Fruit fly (Drosophila melanogaster) whole organism, embryonic: ENCODE data around the gene brat.

Source experiments
- Atf6 ChIP-seq: fragments of 200-800 bp; sonication (Bioruptor generic); IDR thresholded peaks from 2 replicates; pipeline ENCODE4 v1.3.6; 2022; ENCODE audit warnings: missing biosample characterization, missing genetic modification characterization
- BEAF-32 ChIP-seq: fragments of 200-800 bp; sonication (Bioruptor generic); optimal IDR thresholded peaks from 3 replicates; lab custom pipeline; 2017; ENCODE audit warnings: missing biosample characterization, missing genetic modification characterization, mild to moderate bottlenecking, moderate library complexity, missing genetic modification reagents
- BtbVII ChIP-seq: fragments of 200-800 bp; sonication (Bioruptor generic); optimal IDR thresholded peaks from 3 replicates; lab custom pipeline; 2017; ENCODE audit warnings: missing biosample characterization, mild to moderate bottlenecking, missing genetic modification characterization
- CG10959 ChIP-seq: fragments of 200-800 bp; sonication (Bioruptor generic); IDR thresholded peaks from 2 replicates; pipeline ENCODE4 v1.3.6; 2022; ENCODE audit warnings: missing biosample characterization, missing genetic modification characterization
- CG11696 ChIP-seq: fragments of 200-800 bp; sonication (Bioruptor generic); IDR thresholded peaks from 2 replicates; pipeline ENCODE4 v1.3.6; 2022; ENCODE audit warnings: missing biosample characterization, missing genetic modification characterization
- CG1233 ChIP-seq: fragments of 200-800 bp; sonication (Bioruptor generic); optimal IDR thresholded peaks from 4 replicates; lab custom pipeline; 2018; ENCODE audit warnings: missing biosample characterization, mild to moderate bottlenecking, missing genetic modification characterization
- CG12391 ChIP-seq: fragments of 200-800 bp; sonication (Bioruptor generic); optimal IDR thresholded peaks from 3 replicates; lab custom pipeline; 2018; ENCODE audit warnings: missing biosample characterization, mild to moderate bottlenecking, missing genetic modification characterization, moderate library complexity
- CG14965 ChIP-seq: fragments of 200-800 bp; sonication (Bioruptor generic); optimal IDR thresholded peaks from 2 replicates; lab custom pipeline; 2016; ENCODE audit warnings: missing biosample characterization, missing genetic modification characterization, borderline replicate concordance
- CG17186 ChIP-seq: fragments of 200-800 bp; sonication (Bioruptor generic); optimal IDR thresholded peaks from 3 replicates; lab custom pipeline; 2017; ENCODE audit warnings: missing biosample characterization, missing genetic modification reagents, missing genetic modification characterization
- CG17361 ChIP-seq: fragments of 200-800 bp; sonication (Bioruptor generic); IDR thresholded peaks from 3 replicates; pipeline ENCODE4 v1.3.6; 2022; ENCODE audit warnings: missing biosample characterization, missing genetic modification characterization
- CG17802 ChIP-seq: fragments of 200-800 bp; sonication (Bioruptor generic); optimal IDR thresholded peaks from 2 replicates; lab custom pipeline; 2018; ENCODE audit warnings: missing biosample characterization, mild to moderate bottlenecking, missing genetic modification characterization, moderate library complexity
- CG17912 ChIP-seq: fragments of 200-800 bp; sonication (Bioruptor generic); optimal IDR thresholded peaks from 2 replicates; lab custom pipeline; 2018; ENCODE audit warnings: missing biosample characterization, mild to moderate bottlenecking, missing genetic modification characterization
- CG18011 ChIP-seq: fragments of 200-800 bp; sonication (Bioruptor generic); optimal IDR thresholded peaks from 2 replicates; lab custom pipeline; 2017; ENCODE audit warnings: missing biosample characterization, missing genetic modification characterization, mild to moderate bottlenecking, moderate library complexity, missing genotype
- CG1832 ChIP-seq: fragments of 200-800 bp; sonication (Bioruptor generic); optimal IDR thresholded peaks from 2 replicates; lab custom pipeline; 2017; ENCODE audit warnings: missing biosample characterization, mild to moderate bottlenecking, missing genetic modification characterization, inconsistent platforms
- CG18764 ChIP-seq: fragments of 200-800 bp; sonication (Bioruptor generic); optimal IDR thresholded peaks from 3 replicates; lab custom pipeline; 2016; ENCODE audit warnings: missing biosample characterization, missing genetic modification characterization
- CG2120 ChIP-seq: fragments of 200-800 bp; sonication (Bioruptor generic); optimal IDR thresholded peaks from 3 replicates; lab custom pipeline; 2016; ENCODE audit warnings: missing biosample characterization, missing genetic modification characterization
- CG2712 ChIP-seq: fragments of 200-800 bp; optimal IDR thresholded peaks from 3 replicates; lab custom pipeline; 2019; ENCODE audit warnings: missing biosample characterization, mild to moderate bottlenecking, missing genetic modification characterization, moderate library complexity
- CG30020 ChIP-seq: fragments of 200-800 bp; optimal IDR thresholded peaks from 2 replicates; lab custom pipeline; 2019; ENCODE audit warnings: missing biosample characterization, mild to moderate bottlenecking, missing genetic modification characterization, moderate library complexity
- CG31224 ChIP-seq: fragments of 200-800 bp; sonication (Bioruptor generic); IDR thresholded peaks from 2 replicates; pipeline ENCODE4 v1.3.6; 2022; ENCODE audit warnings: missing biosample characterization, missing genetic modification characterization
- CG31365 ChIP-seq: fragments of 200-800 bp; sonication (Bioruptor generic); optimal IDR thresholded peaks from 2 replicates; lab custom pipeline; 2018; ENCODE audit warnings: missing biosample characterization, mild to moderate bottlenecking, missing genetic modification characterization
- CG4404 ChIP-seq: fragments of 200-800 bp; sonication (Bioruptor generic); IDR thresholded peaks from 2 replicates; pipeline ENCODE4 v1.3.6; 2022; ENCODE audit warnings: missing biosample characterization, missing genetic modification characterization
- CG4820 ChIP-seq: fragments of 200-800 bp; sonication (Bioruptor generic); optimal IDR thresholded peaks from 3 replicates; lab custom pipeline; 2016; ENCODE audit warnings: missing biosample characterization, missing genetic modification characterization
- CG6791 ChIP-seq: fragments of 200-800 bp; sonication (Bioruptor generic); IDR thresholded peaks from 3 replicates; pipeline ENCODE4 v1.3.6; 2022; ENCODE audit warnings: missing biosample characterization, missing genetic modification characterization; ENCODE audit not compliant: partially characterized antibody
- CG8089 ChIP-seq: fragments of 200-800 bp; sonication (Bioruptor generic); optimal IDR thresholded peaks from 3 replicates; lab custom pipeline; 2016; ENCODE audit warnings: missing biosample characterization, missing genetic modification characterization
- CG8478 ChIP-seq: fragments of >200 bp; optimal IDR thresholded peaks from 2 replicates; lab custom pipeline; 2018
- CG8944 ChIP-seq: fragments of 200-800 bp; sonication (Bioruptor generic); optimal IDR thresholded peaks from 3 replicates; lab custom pipeline; 2016; ENCODE audit warnings: missing biosample characterization, missing genetic modification characterization
- Elba2 ChIP-seq: fragments of 200-800 bp; sonication (Bioruptor generic); optimal IDR thresholded peaks from 3 replicates; lab custom pipeline; 2016; ENCODE audit warnings: missing biosample characterization, missing genetic modification characterization
- Fer1 ChIP-seq: fragments of 200-800 bp; sonication (Bioruptor generic); optimal IDR thresholded peaks from 2 replicates; lab custom pipeline; 2017; ENCODE audit warnings: missing biosample characterization, mild to moderate bottlenecking, missing genetic modification characterization
- Jarid2 ChIP-seq: fragments of 200-800 bp; sonication (Bioruptor generic); optimal IDR thresholded peaks from 3 replicates; lab custom pipeline; 2017; ENCODE audit warnings: mild to moderate bottlenecking, missing biosample characterization, missing genetic modification reagents, missing genetic modification characterization
- Meics ChIP-seq: fragments of 200-800 bp; sonication (Bioruptor generic); optimal IDR thresholded peaks from 2 replicates; lab custom pipeline; 2017; ENCODE audit warnings: missing biosample characterization, mild to moderate bottlenecking, missing genetic modification characterization
- Myb ChIP-seq: fragments of 200-800 bp; sonication (Bioruptor generic); optimal IDR thresholded peaks from 2 replicates; lab custom pipeline; 2016; ENCODE audit warnings: missing biosample characterization, missing genetic modification characterization
- NC2β ChIP-seq: fragments of 200-800 bp; sonication (Bioruptor generic); optimal IDR thresholded peaks from 2 replicates; lab custom pipeline; 2016; ENCODE audit warnings: missing biosample characterization, missing genetic modification characterization
- PHDP ChIP-seq: fragments of 200-800 bp; sonication (Bioruptor generic); optimal IDR thresholded peaks from 3 replicates; lab custom pipeline; 2018; ENCODE audit warnings: missing biosample characterization, mild to moderate bottlenecking, missing genetic modification characterization, moderate library complexity
- Pdp1 ChIP-seq, 2 experiments: fragments of 200-800 bp; sonication (Bioruptor generic); optimal IDR thresholded peaks; 3 replicates each; lab custom pipeline; 2016; ENCODE audit warnings: missing biosample characterization in 2 of 2, missing genetic modification characterization in 2 of 2, mild to moderate bottlenecking in 1 of 2, moderate library complexity in 1 of 2
- Sin3A ChIP-seq: fragments of >200 bp; optimal IDR thresholded peaks from 2 replicates; lab custom pipeline; 2018
- Xbp1 ChIP-seq: fragments of 200-800 bp; sonication (Bioruptor generic); optimal IDR thresholded peaks from 3 replicates; lab custom pipeline; 2016; ENCODE audit warnings: missing biosample characterization, mild to moderate bottlenecking, missing genetic modification characterization
- Xrp1 ChIP-seq: fragments of 200-800 bp; sonication (Bioruptor generic); IDR thresholded peaks from 2 replicates; pipeline ENCODE4 v1.3.6; 2022; ENCODE audit warnings: missing biosample characterization, missing genetic modification characterization
- dati ChIP-seq: fragments of 200-800 bp; sonication (Bioruptor generic); IDR thresholded peaks from 2 replicates; pipeline ENCODE4 v1.3.6; 2022; ENCODE audit warnings: missing biosample characterization, missing genetic modification characterization
- fd102C ChIP-seq: fragments of 200-800 bp; sonication (Bioruptor generic); optimal IDR thresholded peaks from 2 replicates; lab custom pipeline; 2018; ENCODE audit warnings: missing biosample characterization, mild to moderate bottlenecking, missing genetic modification characterization, moderate library complexity
- grau ChIP-seq: fragments of 200-800 bp; optimal IDR thresholded peaks from 3 replicates; lab custom pipeline; 2019; ENCODE audit warnings: missing biosample characterization, mild to moderate bottlenecking, missing genetic modification characterization, moderate library complexity
- insv ChIP-seq, 2 experiments: fragments of 200-800 bp; sonication (Bioruptor generic); optimal IDR thresholded peaks; 3 replicates each; lab custom pipeline; 2016 to 2018; ENCODE audit warnings: missing biosample characterization in 2 of 2, missing genetic modification characterization in 2 of 2
- kay ChIP-seq: fragments of 200-800 bp; sonication (Bioruptor generic); optimal IDR thresholded peaks from 2 replicates; lab custom pipeline; 2016; ENCODE audit warnings: missing biosample characterization, missing genetic modification characterization
- lbe ChIP-seq: fragments of 200-800 bp; sonication (Bioruptor generic); optimal IDR thresholded peaks from 2 replicates; lab custom pipeline; 2016; ENCODE audit warnings: missing biosample characterization, mild to moderate bottlenecking, missing genetic modification characterization
- mam ChIP-seq: fragments of 200-800 bp; sonication (Bioruptor generic); optimal IDR thresholded peaks from 3 replicates; lab custom pipeline; 2016; ENCODE audit warnings: missing biosample characterization, missing genetic modification characterization
- nerfin-1 ChIP-seq: fragments of 200-800 bp; sonication (Bioruptor generic); optimal IDR thresholded peaks from 3 replicates; lab custom pipeline; 2019; ENCODE audit warnings: missing biosample characterization, mild to moderate bottlenecking, missing genetic modification characterization, moderate library complexity
- phol ChIP-seq: fragments of 200-800 bp; sonication (Bioruptor generic); optimal IDR thresholded peaks from 3 replicates; lab custom pipeline; 2018; ENCODE audit warnings: missing biosample characterization, mild to moderate bottlenecking, missing genetic modification characterization, moderate library complexity
- row ChIP-seq: fragments of 200-800 bp; sonication (Bioruptor generic); IDR thresholded peaks from 3 replicates; pipeline ENCODE4 v1.3.6; 2022; ENCODE audit warnings: missing biosample characterization, missing genetic modification characterization
- stwl ChIP-seq: fragments of 200-800 bp; sonication (Bioruptor generic); optimal IDR thresholded peaks from 3 replicates; lab custom pipeline; 2018; ENCODE audit warnings: missing biosample characterization, mild to moderate bottlenecking, missing genetic modification characterization, moderate library complexity
- tio ChIP-seq: fragments of 200-800 bp; sonication (Bioruptor generic); optimal IDR thresholded peaks from 2 replicates; lab custom pipeline; 2017; ENCODE audit warnings: missing biosample characterization, missing genetic modification characterization, inconsistent platforms
- trem ChIP-seq: fragments of 200-800 bp; optimal IDR thresholded peaks from 3 replicates; lab custom pipeline; 2019; ENCODE audit warnings: missing biosample characterization, mild to moderate bottlenecking, missing genetic modification characterization, moderate library complexity
- zfh1 ChIP-seq: fragments of 200-800 bp; sonication (Bioruptor generic); IDR thresholded peaks from 3 replicates; pipeline ENCODE4 v1.3.6; 2022; ENCODE audit warnings: missing biosample characterization, missing genetic modification characterization

The brat gene

dm6 chr2L:19185676-19186239 is 52.1 kb downstream of the brat start, which contains the start of the genes gammaTub37C and pigeon (continued):
- TF ChIP-seq trem (tag; lab: Kevin White, UChicago) (peak; percentile 51), CG11696 (GFP tag; lab: Robert Waterston, UW) (no peak), stwl (peak; percentile 71), Meics (GFP tag; lab: Kevin White, UChicago) (peak; percentile 15), NC2β (GFP tag; lab: Kevin White, UChicago) (no peak), Pdp1 (GFP tag; optimal IDR thresholded peaks at IDR 0.05; lab: Kevin White, UChicago) (peak in 1 of 2 experiments; percentile 34), CG2712 (tag; lab: Kevin White, UChicago) (peak; percentile 37), CG17912 (peak; percentile 1), grau (no peak), CG17186 (GFP tag; lab: Kevin White, UChicago) (peak; percentile 9), Elba2 (GFP tag; lab: Kevin White, UChicago) (no peak), CG4404 (GFP tag; lab: Robert Waterston, UW) (no peak), BEAF-32 (GFP tag; lab: Kevin White, UChicago) (peak; percentile 13), tio (no peak), PHDP (tag; lab: Kevin White, UChicago) (peak; percentile 6), dati (GFP tag; lab: Robert Waterston, UW) (no peak), Xbp1 (GFP tag; lab: Kevin White, UChicago) (peak; percentile 8), phol (peak; percentile 22), CG30020 (tag; lab: Kevin White, UChicago) (peak; percentile 52), CG12391 (tag; lab: Kevin White, UChicago) (peak; percentile 32), CG1233 (GFP tag; lab: Kevin White, UChicago) (no peak), Jarid2 (no peak), CG4820 (no peak), CG8944 (GFP tag; lab: Kevin White, UChicago) (no peak), Sin3A (lab: Kevin White, UChicago) (no peak), CG14965 (GFP tag; lab: Kevin White, UChicago) (no peak)

- peak; percentile 18 for TF ChIP-seq CG8089 (GFP tag; lab: Kevin White, UChicago)
- TF ChIP-seq CG18764 (GFP tag; lab: Kevin White, UChicago) = no peak
- peak; percentile 14 for TF ChIP-seq BtbVII
- peak; percentile 76 for TF ChIP-seq nerfin-1 (tag; lab: Kevin White, UChicago)
- TF ChIP-seq CG2120 (GFP tag; lab: Kevin White, UChicago) = no peak
- no peak for TF ChIP-seq kay (GFP tag; lab: Kevin White, UChicago)
- no peak for TF ChIP-seq CG31365 (tag; lab: Kevin White, UChicago)
- TF ChIP-seq CG10959 = no peak
- no peak for TF ChIP-seq mam (GFP tag; lab: Kevin White, UChicago)
- TF ChIP-seq Atf6 (GFP tag; lab: Robert Waterston, UW) = peak; percentile 31; the same call in 1 of the 2 replicates
- no peak for TF ChIP-seq CG1832
- TF ChIP-seq Xrp1 = peak; percentile 41; the same call in 1 of the 2 replicates
- no peak for TF ChIP-seq CG31224 (GFP tag; lab: Robert Waterston, UW)
- peak in 1 of 2 experiments; percentile 58 for TF ChIP-seq insv (GFP tag; optimal IDR thresholded peaks at IDR 0.05; lab: Kevin White, UChicago)
- peak; percentile 44; the same call in 1 of the 3 replicates for TF ChIP-seq zfh1
- TF ChIP-seq CG18011 = no peak
- TF ChIP-seq CG6791 (GFP tag; lab: Robert Waterston, UW) = peak; percentile 57; the same call in 1 of the 3 replicates
- peak; percentile 72 for TF ChIP-seq Fer1
- peak; percentile 6 for TF ChIP-seq fd102C (GFP tag; lab: Kevin White, UChicago)
- TF ChIP-seq CG17361 = no peak
- no peak for TF ChIP-seq CG17802 (tag; lab: Kevin White, UChicago)
- TF ChIP-seq Myb (GFP tag; lab: Kevin White, UChicago) = no peak
- no peak for TF ChIP-seq lbe (GFP tag; lab: Kevin White, UChicago)
- TF ChIP-seq CG8478 (lab: Kevin White, UChicago) = no peak
- no peak for TF ChIP-seq row (GFP tag; lab: Robert Waterston, UW)
These were observed 56.6 kb downstream of the brat start, which contains the start of gene drl for dm6 chr2L:19190195-19190594. TSS of gene drl (plus strand) at chr2L:19190342.
